Worm (Caenorhabditis elegans) whole organism, late embryonic: ENCODE results near the gene F59F5.4.

ENCODE experiments used
- C38D4.7 ChIP-seq: fragments of 200-800 bp; sonication (Bioruptor generic); optimal IDR thresholded peaks from 2 replicates; lab custom pipeline; 2018; ENCODE audit warnings: mild to moderate bottlenecking, missing genetic modification characterization, moderate library complexity, missing compliant biosample characterization
- T23F11.4 ChIP-seq: fragments of 200-800 bp; sonication (Bioruptor generic); optimal IDR thresholded peaks from 2 replicates; lab custom pipeline; 2018; ENCODE audit warnings: mild to moderate bottlenecking, missing genetic modification characterization, missing compliant biosample characterization
- ceh-14 ChIP-seq: sonication (generic microtip); optimal IDR thresholded peaks from 2 replicates; lab custom pipeline; 2016; ENCODE audit warnings: missing genotype, missing genetic modification characterization, missing compliant biosample characterization
- ceh-18 ChIP-seq: sonication (generic microtip); optimal IDR thresholded peaks from 2 replicates; lab custom pipeline; 2016; ENCODE audit warnings: missing genetic modification characterization, missing compliant biosample characterization
- ceh-19 ChIP-seq: fragments of 200-800 bp; sonication (Bioruptor generic); optimal IDR thresholded peaks from 2 replicates; lab custom pipeline; 2018; ENCODE audit warnings: mild to moderate bottlenecking, missing genetic modification characterization, missing compliant biosample characterization
- ceh-31 ChIP-seq: sonication (generic microtip); optimal IDR thresholded peaks from 2 replicates; lab custom pipeline; 2016; ENCODE audit warnings: missing genetic modification characterization, missing compliant biosample characterization
- ceh-48 ChIP-seq: sonication (generic microtip); optimal IDR thresholded peaks from 2 replicates; lab custom pipeline; 2016; ENCODE audit warnings: missing genetic modification characterization, inconsistent platforms, missing compliant biosample characterization
- ceh-6 ChIP-seq: fragments of 200-800 bp; sonication (Bioruptor generic); optimal IDR thresholded peaks from 2 replicates; lab custom pipeline; 2018; ENCODE audit warnings: mild to moderate bottlenecking, missing genetic modification characterization, missing compliant biosample characterization
- ceh-9 ChIP-seq: sonication (generic microtip); optimal IDR thresholded peaks from 2 replicates; lab custom pipeline; 2016; ENCODE audit warnings: mild to moderate bottlenecking, missing genetic modification characterization, inconsistent platforms, missing compliant biosample characterization
- che-1 ChIP-seq: sonication (generic microtip); optimal IDR thresholded peaks from 2 replicates; lab custom pipeline; 2016; ENCODE audit warnings: mild to moderate bottlenecking, missing genetic modification characterization, missing compliant biosample characterization
- elt-2 ChIP-seq: sonication (generic microtip); optimal IDR thresholded peaks from 2 replicates; lab custom pipeline; 2016; ENCODE audit warnings: missing genetic modification reagents, missing genetic modification characterization, missing compliant biosample characterization
- ets-4 ChIP-seq: sonication (generic microtip); optimal IDR thresholded peaks from 2 replicates; lab custom pipeline; 2016; ENCODE audit warnings: missing genetic modification characterization, missing compliant biosample characterization
- fkh-10 ChIP-seq: fragments of 150-350 bp; optimal IDR thresholded peaks from 2 replicates; lab custom pipeline; 2014; ENCODE audit warnings: missing biosample characterization, missing genetic modification reagents, missing genetic modification characterization
- fkh-6 ChIP-seq: sonication (generic microtip); optimal IDR thresholded peaks from 2 replicates; lab custom pipeline; 2016; ENCODE audit warnings: missing genetic modification characterization, missing compliant biosample characterization
- gmeb-2 ChIP-seq: sonication (generic microtip); optimal IDR thresholded peaks from 2 replicates; lab custom pipeline; 2016; ENCODE audit warnings: missing genetic modification characterization, inconsistent platforms, missing compliant biosample characterization
- hlh-30 ChIP-seq: sonication (generic microtip); optimal IDR thresholded peaks from 2 replicates; lab custom pipeline; 2017; ENCODE audit warnings: antibody characterized with exemption, missing genetic modification characterization, missing compliant biosample characterization; ENCODE audit not compliant: insufficient read depth
- lim-6 ChIP-seq: sonication (generic microtip); optimal IDR thresholded peaks from 2 replicates; lab custom pipeline; 2016; ENCODE audit warnings: missing genetic modification characterization, missing compliant biosample characterization
- madf-2 ChIP-seq: sonication (generic microtip); optimal IDR thresholded peaks from 2 replicates; lab custom pipeline; 2017; ENCODE audit warnings: missing genetic modification characterization, missing compliant biosample characterization
- nfya-1 ChIP-seq: sonication (generic microtip); optimal IDR thresholded peaks from 2 replicates; lab custom pipeline; 2017; ENCODE audit warnings: missing genetic modification characterization, mild to moderate bottlenecking, missing compliant biosample characterization, antibody characterized with exemption, moderate library complexity
- nhr-232 ChIP-seq: sonication (generic microtip); optimal IDR thresholded peaks from 2 replicates; lab custom pipeline; 2016; ENCODE audit warnings: missing genetic modification characterization, missing compliant biosample characterization
- npax-4 ChIP-seq: sonication (generic microtip); optimal IDR thresholded peaks from 2 replicates; lab custom pipeline; 2016; ENCODE audit warnings: missing genetic modification characterization, missing compliant biosample characterization
- odd-2 ChIP-seq: sonication (generic microtip); optimal IDR thresholded peaks from 2 replicates; lab custom pipeline; 2017; ENCODE audit warnings: antibody characterized with exemption, mild to moderate bottlenecking, missing genetic modification characterization, missing compliant biosample characterization
- pat-9 ChIP-seq: fragments of 200-800 bp; sonication (Bioruptor generic); optimal IDR thresholded peaks from 2 replicates; lab custom pipeline; 2018; ENCODE audit warnings: mild to moderate bottlenecking, missing genetic modification characterization, moderate library complexity, missing compliant biosample characterization
- pax-1 ChIP-seq: fragments of 150-350 bp; optimal IDR thresholded peaks from 2 replicates; lab custom pipeline; 2014; ENCODE audit warnings: missing biosample characterization, missing genetic modification characterization
- pha-2 ChIP-seq: sonication (generic microtip); optimal IDR thresholded peaks from 2 replicates; lab custom pipeline; 2017; ENCODE audit warnings: mild to moderate bottlenecking, missing genetic modification characterization, missing compliant biosample characterization
- ref-2 ChIP-seq: sonication (generic microtip); optimal IDR thresholded peaks from 2 replicates; lab custom pipeline; 2016; ENCODE audit warnings: missing genetic modification characterization, missing compliant biosample characterization
- rnt-1 ChIP-seq: sonication (generic microtip); optimal IDR thresholded peaks from 2 replicates; lab custom pipeline; 2016; ENCODE audit warnings: missing genetic modification characterization, missing compliant biosample characterization
- sdc-2 ChIP-seq: sonication (generic microtip); optimal IDR thresholded peaks from 2 replicates; lab custom pipeline; 2016; ENCODE audit warnings: missing genotype, missing genetic modification characterization, missing compliant biosample characterization
- sox-2 ChIP-seq: fragments of 200-800 bp; sonication (Bioruptor generic); IDR thresholded peaks from 2 replicates; pipeline ENCODE4 v1.3.6; 2022; ENCODE audit warnings: missing genetic modification reagents, missing genetic modification characterization, missing compliant biosample characterization
- tbx-2 ChIP-seq: sonication (generic microtip); optimal IDR thresholded peaks from 2 replicates; lab custom pipeline; 2016; ENCODE audit warnings: missing genetic modification characterization, missing compliant biosample characterization
- tbx-7 ChIP-seq: sonication (generic microtip); optimal IDR thresholded peaks from 2 replicates; lab custom pipeline; 2016; ENCODE audit warnings: missing genotype, missing genetic modification characterization, missing compliant biosample characterization
- ttx-3 ChIP-seq: sonication (generic microtip); optimal IDR thresholded peaks from 2 replicates; lab custom pipeline; 2016; ENCODE audit warnings: missing genetic modification reagents, missing genetic modification characterization, missing compliant biosample characterization
- unc-3 ChIP-seq, 2 experiments: fragments of 200-800 bp in 1 of 2; sonication (Bioruptor generic) in 1 of 2; sonication (generic microtip) in 1 of 2; conservative IDR thresholded peaks in 1 of 2; optimal IDR thresholded peaks in 1 of 2; 2 replicates each; pipeline versions ENCODE4 v1.3.6 to Lab custom; 2016 to 2022; ENCODE audit warnings: missing compliant biosample characterization in 2 of 2, missing genetic modification characterization in 2 of 2, missing genetic modification reagents in 1 of 2
- unc-55 ChIP-seq: sonication (generic microtip); optimal IDR thresholded peaks from 2 replicates; lab custom pipeline; 2017; ENCODE audit warnings: missing biosample characterization, missing genetic modification reagents, missing genetic modification characterization
- unc-86 ChIP-seq: sonication (generic microtip); optimal IDR thresholded peaks from 2 replicates; lab custom pipeline; 2016; ENCODE audit warnings: missing genetic modification characterization, missing compliant biosample characterization
- ztf-16 ChIP-seq: sonication (generic microtip); optimal IDR thresholded peaks from 2 replicates; lab custom pipeline; 2017; ENCODE audit warnings: missing genetic modification characterization, missing compliant biosample characterization

F59F5.4 gene

ce11 chrX:10514834-10515233 is 28.0 kb upstream of the F59F5.4 start:
- TF ChIP-seq nfya-1 (peak; percentile 59), ztf-16 (tag; lab: Kevin White, UChicago) (no peak), tbx-2 (tag; lab: Kevin White, UChicago) (no peak)

DNA sequence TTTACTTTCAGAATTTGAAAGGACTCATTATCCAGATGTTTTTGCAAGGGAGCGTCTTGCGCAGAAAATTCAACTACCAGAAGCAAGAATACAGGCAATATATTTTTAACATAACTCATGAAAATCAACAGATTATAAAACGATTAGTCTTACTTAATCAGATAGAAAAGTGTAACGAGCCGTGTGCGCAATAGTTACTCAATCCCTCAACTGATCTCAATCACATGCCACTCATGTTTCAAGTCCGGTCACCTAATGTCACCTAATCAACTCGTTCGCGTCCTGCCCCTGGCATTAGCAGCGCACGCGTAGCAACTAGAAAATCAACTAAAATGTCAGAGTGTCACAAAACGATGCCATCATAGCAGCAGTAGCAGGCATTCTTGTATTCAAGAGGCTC is 26.2 kb upstream of the F59F5.4 start:
- TF ChIP-seq pat-9 (tag; lab: Kevin White, UChicago) (no peak), tbx-7 (tag; lab: Kevin White, UChicago) (no peak), gmeb-2 (tag; lab: Kevin White, UChicago) (no peak), hlh-30 (tag; lab: Kevin White, UChicago) (no peak), unc-3 (GFP tag; conservative IDR thresholded peaks at IDR 0.05; lab: Robert Waterston, UW) (no peak), unc-3 (tag; optimal IDR thresholded peaks at IDR 0.05; lab: Kevin White, UChicago) (no peak), lim-6 (tag; lab: Kevin White, UChicago) (no peak)

DNA sequence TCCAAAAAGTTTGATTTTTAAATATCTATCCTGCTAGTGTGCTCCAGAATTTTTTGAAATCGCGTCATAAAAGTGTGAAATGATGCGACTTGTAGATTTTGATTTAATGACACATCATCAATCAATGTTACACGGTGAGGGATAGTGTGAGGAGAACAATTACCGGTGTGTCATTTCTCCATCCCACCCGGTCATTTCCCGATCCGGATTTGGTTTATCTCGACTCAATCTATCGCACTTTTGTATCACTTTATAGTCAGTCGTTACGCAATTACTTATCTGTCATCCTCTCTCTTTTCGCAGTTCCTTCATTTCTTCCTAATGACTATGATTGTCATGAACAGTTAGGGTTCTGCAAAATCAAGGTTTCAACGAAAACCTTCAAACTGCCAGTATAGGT is 22.6 kb upstream of the F59F5.4 start:
- TF ChIP-seq ceh-18 (no peak), pha-2 (tag; lab: Kevin White, UChicago) (no peak), pax-1 (tag; lab: Kevin White, UChicago) (no peak), rnt-1 (tag; lab: Kevin White, UChicago) (no peak), tbx-7 (tag; lab: Kevin White, UChicago) (no peak)

DNA sequence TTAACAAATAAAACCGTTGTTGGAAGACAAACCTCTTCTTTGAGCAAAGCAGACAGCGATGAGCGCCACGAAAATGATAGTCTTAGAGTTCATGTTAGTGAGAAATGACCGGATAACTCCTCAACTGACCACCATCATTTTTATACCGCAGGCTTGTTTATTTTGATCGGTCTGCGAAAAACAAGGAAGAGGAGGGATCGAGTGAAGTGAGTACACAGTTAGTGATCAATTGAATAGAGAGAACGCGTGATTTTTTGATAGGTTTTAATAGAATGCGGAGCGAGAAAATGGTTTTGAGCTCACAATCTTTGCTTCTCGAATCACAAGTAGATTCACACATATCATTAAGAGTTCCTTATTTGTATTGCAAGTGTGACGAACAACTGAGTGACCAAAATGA is 21.5 kb upstream of the F59F5.4 start, which contains the start of gene F14F3.4:
Gene F14F3.4, minus strand, starts transcription at position 101 of the 400 bp plus-strand sequence.
- no peak for TF ChIP-seq madf-2 (tag; lab: Kevin White, UChicago)
- TF ChIP-seq fkh-10 (GFP tag; lab: Kevin White, UChicago) = no peak
- no peak for TF ChIP-seq unc-55 (GFP tag; lab: Kevin White, UChicago)
- TF ChIP-seq nfya-1 = no peak
- TF ChIP-seq pha-2 (tag; lab: Kevin White, UChicago) = no peak
- TF ChIP-seq fkh-6 (tag; lab: Kevin White, UChicago) = no peak
- TF ChIP-seq ceh-6 (GFP tag; lab: Kevin White, UChicago) = no peak
- TF ChIP-seq unc-86 (tag; lab: Kevin White, UChicago) = no peak
- no peak for TF ChIP-seq ttx-3
- TF ChIP-seq odd-2 (tag; lab: Kevin White, UChicago) = no peak
- TF ChIP-seq ceh-14 (tag; lab: Kevin White, UChicago) = no peak
- TF ChIP-seq ceh-19 (GFP tag; lab: Kevin White, UChicago) = no peak
- TF ChIP-seq npax-4 (tag; lab: Kevin White, UChicago) = no peak
- no peak for TF ChIP-seq ceh-9 (tag; lab: Kevin White, UChicago)
- TF ChIP-seq sox-2 (GFP tag; lab: Robert Waterston, UW) = no peak
- TF ChIP-seq T23F11.4 (GFP tag; lab: Kevin White, UChicago) = no peak
- TF ChIP-seq gmeb-2 (tag; lab: Kevin White, UChicago) = no peak

- TF ChIP-seq ceh-31 (tag; lab: Kevin White, UChicago) = peak; percentile 43
- TF ChIP-seq tbx-2 (tag; lab: Kevin White, UChicago) = peak; percentile 55
- TF ChIP-seq pha-2 (tag; lab: Kevin White, UChicago) = peak; percentile 20
- peak; percentile 41 for TF ChIP-seq nfya-1
- peak; percentile 27 for TF ChIP-seq sdc-2
- TF ChIP-seq T23F11.4 (GFP tag; lab: Kevin White, UChicago) = no peak
- peak; percentile 12 for TF ChIP-seq madf-2 (tag; lab: Kevin White, UChicago)
- TF ChIP-seq ceh-6 (GFP tag; lab: Kevin White, UChicago) = peak; percentile 33
- no peak for TF ChIP-seq ref-2
- TF ChIP-seq C38D4.7 = no peak
- peak; percentile 53 for TF ChIP-seq pat-9 (tag; lab: Kevin White, UChicago)
- no peak for TF ChIP-seq fkh-10 (GFP tag; lab: Kevin White, UChicago)
- TF ChIP-seq ets-4 (tag; lab: Kevin White, UChicago) = no peak
- TF ChIP-seq ceh-48 (tag; lab: Kevin White, UChicago) = peak; percentile 33
- peak; percentile 14 for TF ChIP-seq nhr-232 (tag; lab: Kevin White, UChicago)
- TF ChIP-seq elt-2 (tag; lab: Kevin White, UChicago) = peak; percentile 33
- TF ChIP-seq che-1 = peak; percentile 12
- peak; percentile 31 for TF ChIP-seq ceh-18
Observed at ce11 chrX:10524483-10524948, 18.3 kb upstream of the F59F5.4 start, which contains the start of the genes mboa-7 and git-1. TSS of gene mboa-7 (minus strand) at chrX:10524565. TSS of gene git-1 (plus strand) at chrX:10524898.
